Fruit fly (Drosophila melanogaster): ENCODE results near the gene 5-HT2B.

DNA sequence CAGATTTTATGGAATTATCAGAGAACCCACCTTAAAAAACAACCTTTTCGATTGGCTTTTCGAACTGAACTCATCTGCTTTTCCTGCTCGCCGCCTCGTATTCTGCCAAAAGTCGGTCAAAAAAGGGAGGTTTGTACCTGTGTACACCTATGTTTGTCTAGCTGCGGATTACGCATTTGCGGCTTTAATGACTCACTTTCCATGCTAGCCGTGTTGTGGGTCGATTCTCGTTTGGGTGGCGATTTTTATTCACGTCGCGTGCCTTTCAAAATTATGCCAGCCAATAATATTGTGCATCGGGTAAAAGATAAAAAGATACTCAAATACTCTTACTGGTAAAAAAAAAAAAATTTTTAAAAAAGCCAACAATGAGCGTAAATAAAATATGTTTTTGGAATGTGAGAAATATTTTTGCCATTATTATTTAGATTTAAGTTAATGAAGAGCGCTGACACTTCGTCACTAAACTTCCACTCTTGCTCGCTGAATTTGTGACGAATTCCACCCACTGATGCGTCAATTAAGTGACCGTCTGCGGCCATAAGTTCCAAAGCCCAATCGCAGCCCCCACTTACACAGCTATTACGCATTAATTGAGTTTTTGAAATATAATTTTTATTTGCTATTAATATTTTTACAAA, 67.7 kb downstream of the 5-HT2B start, which contains the start of gene Cyp313b1:
- TF ChIP-seq CG34406 (GFP tag; optimal IDR thresholded peaks at IDR 0.05) (no peak), vri (GFP tag; optimal IDR thresholded peaks at IDR 0.05) (no peak)

Measured in whole organism, prepupa.